Worm (Caenorhabditis elegans) whole organism, L4 larva: Measurements from ENCODE around the gene ger-1.

Source experiments
- F37D6.2 ChIP-seq: sonication (generic microtip); optimal IDR thresholded peaks from 2 replicates; lab custom pipeline; 2016; ENCODE audit warnings: mild to moderate bottlenecking, missing genetic modification characterization, missing compliant biosample characterization
- ama-1 ChIP-seq: fragments of 150-350 bp; optimal IDR thresholded peaks from 2 replicates; lab custom pipeline; 2014; ENCODE audit warnings: inconsistent platforms, mixed read lengths
- ceh-82 ChIP-seq: sonication (generic microtip); optimal IDR thresholded peaks from 2 replicates; lab custom pipeline; 2017; ENCODE audit warnings: missing biosample characterization, missing genetic modification characterization
- fos-1 ChIP-seq: fragments of 150-350 bp; optimal IDR thresholded peaks from 2 replicates; lab custom pipeline; 2014; ENCODE audit warnings: missing biosample characterization, missing genetic modification characterization
- lin-39 ChIP-seq: fragments of 150-350 bp; optimal IDR thresholded peaks from 2 replicates; lab custom pipeline; 2014; ENCODE audit warnings: missing biosample characterization, missing genetic modification reagents, missing genetic modification characterization
- nhr-11 ChIP-seq: fragments of 150-350 bp; optimal IDR thresholded peaks from 2 replicates; lab custom pipeline; 2014; ENCODE audit warnings: missing biosample characterization, missing genetic modification characterization
- nhr-237 ChIP-seq: sonication (generic microtip); optimal IDR thresholded peaks from 2 replicates; lab custom pipeline; 2017; ENCODE audit warnings: missing biosample characterization, missing genetic modification characterization
- php-3 ChIP-seq: fragments of 200-800 bp; sonication (Bioruptor generic); IDR thresholded peaks from 2 replicates; pipeline ENCODE4 v1.3.6; 2022; ENCODE audit warnings: missing genetic modification reagents, missing genetic modification characterization, missing compliant biosample characterization

DNA sequence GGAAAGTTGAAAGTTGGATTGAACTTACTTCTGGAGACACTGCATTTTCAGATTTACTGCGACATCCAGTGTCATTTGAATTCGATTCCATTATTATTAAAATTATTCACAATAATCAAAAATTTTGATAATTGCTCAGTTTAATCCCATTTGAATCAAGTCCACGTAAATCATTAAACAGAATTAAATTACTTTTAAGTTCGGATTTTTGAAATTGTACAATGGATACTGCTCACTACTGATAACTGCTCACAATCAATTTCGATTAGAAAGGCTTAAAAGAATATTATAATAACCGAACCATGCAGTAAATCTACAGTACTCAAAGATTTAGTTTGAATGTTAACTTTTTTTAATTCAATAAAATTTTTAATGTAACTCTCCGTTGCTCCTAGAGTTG lies 3.1 kb downstream of the ger-1 start, which contains the start of gene R01H2.4:
- no peak for TF ChIP-seq ceh-82 (tag; lab: Kevin White, UChicago)
- TF ChIP-seq lin-39: no peak
- no peak for TF ChIP-seq F37D6.2 (tag; lab: Kevin White, UChicago)
- TF ChIP-seq nhr-237 (tag; lab: Kevin White, UChicago): no peak
- TF ChIP-seq nhr-11 (tag; lab: Kevin White, UChicago): no peak
- TF ChIP-seq fos-1 (tag; lab: Kevin White, UChicago): no peak
- TF ChIP-seq php-3 (GFP tag; lab: Robert Waterston, UW): no peak
- no peak for TF ChIP-seq ama-1 (lab: Kevin White, UChicago)
